Worm (Caenorhabditis elegans) whole organism, late embryonic: ENCODE measurements around the gene Y53F4B.1.

Experiments
- elt-2 ChIP-seq: sonication (generic microtip); optimal IDR thresholded peaks from 2 replicates; lab custom pipeline; 2016; ENCODE audit warnings: missing genetic modification reagents, missing genetic modification characterization, missing compliant biosample characterization
- ets-4 ChIP-seq: sonication (generic microtip); optimal IDR thresholded peaks from 2 replicates; lab custom pipeline; 2016; ENCODE audit warnings: missing genetic modification characterization, missing compliant biosample characterization
- hlh-13 ChIP-seq: fragments of 200-800 bp; sonication (Bioruptor generic); optimal IDR thresholded peaks from 2 replicates; lab custom pipeline; 2018; ENCODE audit warnings: mild to moderate bottlenecking, missing genetic modification characterization, missing compliant biosample characterization
- hlh-8 ChIP-seq: sonication (generic microtip); optimal IDR thresholded peaks from 2 replicates; lab custom pipeline; 2016; ENCODE audit warnings: missing genotype, missing genetic modification characterization, missing compliant biosample characterization
- madf-2 ChIP-seq: sonication (generic microtip); optimal IDR thresholded peaks from 2 replicates; lab custom pipeline; 2017; ENCODE audit warnings: missing genetic modification characterization, missing compliant biosample characterization
- nfya-1 ChIP-seq: sonication (generic microtip); optimal IDR thresholded peaks from 2 replicates; lab custom pipeline; 2017; ENCODE audit warnings: missing genetic modification characterization, mild to moderate bottlenecking, missing compliant biosample characterization, antibody characterized with exemption, moderate library complexity
- nhr-11 ChIP-seq: fragments of 150-350 bp; optimal IDR thresholded peaks from 2 replicates; lab custom pipeline; 2014; ENCODE audit warnings: missing biosample characterization, missing genetic modification characterization
- odd-2 ChIP-seq: sonication (generic microtip); optimal IDR thresholded peaks from 2 replicates; lab custom pipeline; 2017; ENCODE audit warnings: antibody characterized with exemption, mild to moderate bottlenecking, missing genetic modification characterization, missing compliant biosample characterization
- pag-3 ChIP-seq: sonication (generic microtip); optimal IDR thresholded peaks from 2 replicates; lab custom pipeline; 2016; ENCODE audit warnings: missing compliant biosample characterization, missing genetic modification characterization, borderline replicate concordance
- pha-4 ChIP-seq: fragments of 150-350 bp; optimal IDR thresholded peaks from 2 replicates; lab custom pipeline; 2018; ENCODE audit warnings: missing biosample characterization, missing genetic modification reagents, missing genetic modification characterization
- pqm-1 ChIP-seq: sonication (generic microtip); optimal IDR thresholded peaks from 2 replicates; lab custom pipeline; 2016; ENCODE audit warnings: missing genetic modification characterization, missing compliant biosample characterization
- sox-4 ChIP-seq: sonication (generic microtip); optimal IDR thresholded peaks from 2 replicates; lab custom pipeline; 2017; ENCODE audit warnings: mild to moderate bottlenecking, missing genetic modification characterization, inconsistent platforms, missing compliant biosample characterization

DNA sequence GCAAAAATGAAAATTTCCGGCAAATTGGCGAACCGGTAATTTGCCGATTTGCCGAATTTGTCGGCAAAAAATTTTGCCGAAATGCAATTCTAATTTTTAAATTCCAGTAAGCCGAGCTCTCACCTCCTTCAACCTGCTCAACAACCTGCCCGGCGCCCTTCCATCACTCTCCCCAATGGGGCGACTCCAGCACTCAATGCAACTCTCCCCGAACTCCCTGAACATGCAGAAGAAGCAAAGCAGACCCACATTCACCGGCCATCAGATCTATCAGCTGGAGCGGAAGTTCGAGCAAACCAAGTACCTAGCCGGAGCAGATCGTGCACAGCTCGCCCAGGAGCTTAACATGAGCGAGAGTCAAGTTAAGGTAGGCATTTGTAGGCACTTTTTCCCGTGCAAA, 53.4 kb downstream of the Y53F4B.1 start:
- no peak for TF ChIP-seq madf-2
- no peak for TF ChIP-seq ets-4
- no peak for TF ChIP-seq sox-4 (tag; lab: Kevin White, UChicago)
- TF ChIP-seq hlh-8 (tag; lab: Kevin White, UChicago) = no peak
- TF ChIP-seq nhr-11 (tag; lab: Kevin White, UChicago) = no peak
- TF ChIP-seq elt-2 (tag; lab: Kevin White, UChicago) = no peak
- TF ChIP-seq odd-2 = no peak
- TF ChIP-seq pag-3 = no peak
- no peak for TF ChIP-seq nfya-1
- no peak for TF ChIP-seq pqm-1 (tag; lab: Kevin White, UChicago)
- no peak for TF ChIP-seq pha-4 (tag; lab: Kevin White, UChicago)
- no peak for TF ChIP-seq hlh-13 (GFP tag; lab: Kevin White, UChicago)
